Fruit fly (Drosophila melanogaster) whole organism, adult: ENCODE measurements around the gene CG9044.

ENCODE experiments used
- CG11617 ChIP-seq: fragments of 200-800 bp; sonication (Bioruptor generic); optimal IDR thresholded peaks from 2 replicates; lab custom pipeline; 2017; ENCODE audit warnings: mild to moderate bottlenecking, missing biosample characterization, missing genetic modification reagents, missing genetic modification characterization
- CG12768 ChIP-seq: fragments of 200-800 bp; sonication (Bioruptor generic); optimal IDR thresholded peaks from 2 replicates; lab custom pipeline; 2017; ENCODE audit warnings: missing biosample characterization, missing genetic modification characterization, mild to moderate bottlenecking, moderate library complexity, missing genetic modification reagents
- CG14711 ChIP-seq: fragments of 200-800 bp; sonication (Bioruptor generic); optimal IDR thresholded peaks from 2 replicates; lab custom pipeline; 2018; ENCODE audit warnings: missing biosample characterization, mild to moderate bottlenecking, missing genetic modification characterization, moderate library complexity
- CG1620 ChIP-seq: fragments of 200-800 bp; sonication (Bioruptor generic); optimal IDR thresholded peaks from 2 replicates; lab custom pipeline; 2016; ENCODE audit warnings: missing biosample characterization, missing genetic modification characterization
- CG33017 ChIP-seq: fragments of 200-800 bp; sonication (Bioruptor generic); optimal IDR thresholded peaks from 2 replicates; lab custom pipeline; 2018; ENCODE audit warnings: missing biosample characterization, mild to moderate bottlenecking, missing genetic modification characterization, moderate library complexity
- CG5204 ChIP-seq: fragments of 200-800 bp; sonication (Bioruptor generic); optimal IDR thresholded peaks from 2 replicates; lab custom pipeline; 2016; ENCODE audit warnings: missing biosample characterization, missing genetic modification characterization
- CG7045 ChIP-seq: fragments of 200-800 bp; sonication (Bioruptor generic); optimal IDR thresholded peaks from 2 replicates; lab custom pipeline; 2017; ENCODE audit warnings: missing biosample characterization, mild to moderate bottlenecking, missing genetic modification characterization
- CG7101 ChIP-seq: fragments of 200-800 bp; sonication (Bioruptor generic); optimal IDR thresholded peaks from 2 replicates; lab custom pipeline; 2018; ENCODE audit warnings: missing biosample characterization, mild to moderate bottlenecking, missing genetic modification characterization, moderate library complexity
- Clk ChIP-seq: fragments of 200-800 bp; sonication (Bioruptor generic); optimal IDR thresholded peaks from 2 replicates; lab custom pipeline; 2017; ENCODE audit warnings: missing biosample characterization, missing genetic modification characterization
- Crg-1 ChIP-seq: fragments of 200-800 bp; sonication (Bioruptor generic); optimal IDR thresholded peaks from 2 replicates; lab custom pipeline; 2016; ENCODE audit warnings: missing biosample characterization, missing genetic modification characterization
- Hr96 ChIP-seq: fragments of 200-800 bp; sonication (Bioruptor generic); optimal IDR thresholded peaks from 2 replicates; lab custom pipeline; 2016; ENCODE audit warnings: missing biosample characterization, missing genetic modification characterization
- Mnt ChIP-seq: fragments of 200-800 bp; sonication (Bioruptor generic); optimal IDR thresholded peaks from 2 replicates; lab custom pipeline; 2016; ENCODE audit warnings: missing biosample characterization, mild to moderate bottlenecking, missing genetic modification characterization
- bab1 ChIP-seq: fragments of 200-800 bp; sonication (Bioruptor generic); optimal IDR thresholded peaks from 3 replicates; lab custom pipeline; 2019; ENCODE audit warnings: missing biosample characterization, mild to moderate bottlenecking, missing genetic modification characterization, moderate library complexity
- cic ChIP-seq: fragments of 200-800 bp; sonication (Bioruptor generic); optimal IDR thresholded peaks from 2 replicates; lab custom pipeline; 2017; ENCODE audit warnings: missing biosample characterization, mild to moderate bottlenecking, missing genetic modification characterization, moderate library complexity
- cnc ChIP-seq, 2 experiments: fragments of >200 bp; optimal IDR thresholded peaks; 2 replicates each; lab custom pipeline; 2017
- kay ChIP-seq: fragments of 200-800 bp; sonication (Bioruptor generic); peaks from one replicate; lab custom pipeline; 2016; ENCODE audit warnings: missing biosample characterization, missing genetic modification characterization, borderline replicate concordance
- ovo ChIP-seq: fragments of 200-800 bp; sonication (Bioruptor generic); optimal IDR thresholded peaks from 2 replicates; lab custom pipeline; 2016; ENCODE audit warnings: missing biosample characterization, missing genetic modification characterization
- pad ChIP-seq: fragments of 200-800 bp; sonication (Bioruptor generic); optimal IDR thresholded peaks from 3 replicates; lab custom pipeline; 2017; ENCODE audit warnings: missing biosample characterization, missing genetic modification characterization, mild to moderate bottlenecking, moderate library complexity, missing genetic modification reagents
- tj ChIP-seq: fragments of 200-800 bp; sonication (Bioruptor generic); optimal IDR thresholded peaks from 3 replicates; lab custom pipeline; 2017; ENCODE audit warnings: missing biosample characterization, mild to moderate bottlenecking, missing genetic modification characterization, moderate library complexity
- toe ChIP-seq: fragments of 200-800 bp; sonication (Bioruptor generic); optimal IDR thresholded peaks from 2 replicates; lab custom pipeline; 2016; ENCODE audit warnings: missing biosample characterization, missing genetic modification characterization

CG9044 gene

DNA sequence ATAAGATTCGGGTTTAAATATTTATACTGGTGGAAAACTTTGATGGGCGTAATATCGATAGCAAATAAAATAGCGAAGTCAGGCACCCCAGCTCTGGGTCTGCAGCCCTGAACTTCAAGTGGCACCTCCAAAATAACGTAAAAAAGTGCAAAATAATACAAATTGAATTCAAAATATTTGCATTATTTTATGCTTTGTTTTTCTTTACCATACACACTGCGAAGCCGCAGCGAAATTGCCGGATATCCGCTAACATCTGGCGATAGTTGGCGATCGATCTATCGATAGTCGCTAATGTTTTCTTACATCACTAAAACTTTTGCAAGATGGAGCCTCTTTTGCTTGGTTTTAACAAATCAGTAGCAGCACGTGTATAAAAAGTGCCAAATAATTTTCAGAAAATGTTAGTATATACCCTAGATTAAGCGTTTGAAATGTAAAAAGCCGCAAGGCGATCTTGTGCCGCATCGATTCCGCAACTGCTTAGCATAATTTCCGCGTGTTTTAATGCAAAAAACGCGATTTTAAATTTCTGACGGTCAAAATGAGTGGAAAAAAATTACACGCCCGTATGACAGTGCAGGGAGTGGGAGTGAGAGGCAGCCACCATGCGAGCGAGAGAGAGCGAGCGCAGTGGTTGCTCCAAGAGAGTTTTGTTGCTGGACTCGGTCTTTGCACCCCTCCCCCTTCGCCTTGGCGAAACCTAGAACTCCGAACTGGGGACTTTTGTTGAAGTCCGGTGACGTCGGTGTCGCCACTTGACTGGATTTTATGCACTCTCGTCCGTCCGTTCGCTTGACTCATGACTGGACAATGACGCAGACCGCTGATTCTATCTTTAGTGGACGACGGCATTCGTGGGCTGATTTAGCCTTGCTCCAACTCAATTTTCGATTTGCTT, 32.4 kb downstream of the CG9044 start, which contains the start of gene eIF4A:
Gene eIF4A, plus strand, starts transcription at position 332 of the 901 bp plus-strand sequence.
- TF ChIP-seq Mnt (peak; percentile 97), CG7101 (tag; lab: Kevin White, UChicago) (peak; percentile 34), CG11617 (GFP tag; lab: Kevin White, UChicago) (no peak), Crg-1 (GFP tag; lab: Kevin White, UChicago) (no peak), CG12768 (GFP tag; lab: Kevin White, UChicago) (peak; percentile 95), ovo (GFP tag; lab: Kevin White, UChicago) (peak; percentile 18), kay (peak; percentile 43), bab1 (GFP tag; lab: Kevin White, UChicago) (peak; percentile 27), pad (GFP tag; lab: Kevin White, UChicago) (no peak), CG1620 (GFP tag; lab: Kevin White, UChicago) (no peak), tj (GFP tag; lab: Kevin White, UChicago) (no peak), cic (GFP tag; lab: Kevin White, UChicago) (no peak), CG14711 (tag; lab: Kevin White, UChicago) (no peak), Hr96 (GFP tag; lab: Kevin White, UChicago) (peak; percentile 20), CG7045 (GFP tag; lab: Kevin White, UChicago) (no peak), CG33017 (tag; lab: Kevin White, UChicago) (peak; percentile 2), CG5204 (GFP tag; lab: Kevin White, UChicago) (no peak), Clk (GFP tag; lab: Kevin White, UChicago) (no peak), cnc (optimal IDR thresholded peaks at IDR 0.05; lab: Kevin White, UChicago) (no peak), toe (no peak)

DNA sequence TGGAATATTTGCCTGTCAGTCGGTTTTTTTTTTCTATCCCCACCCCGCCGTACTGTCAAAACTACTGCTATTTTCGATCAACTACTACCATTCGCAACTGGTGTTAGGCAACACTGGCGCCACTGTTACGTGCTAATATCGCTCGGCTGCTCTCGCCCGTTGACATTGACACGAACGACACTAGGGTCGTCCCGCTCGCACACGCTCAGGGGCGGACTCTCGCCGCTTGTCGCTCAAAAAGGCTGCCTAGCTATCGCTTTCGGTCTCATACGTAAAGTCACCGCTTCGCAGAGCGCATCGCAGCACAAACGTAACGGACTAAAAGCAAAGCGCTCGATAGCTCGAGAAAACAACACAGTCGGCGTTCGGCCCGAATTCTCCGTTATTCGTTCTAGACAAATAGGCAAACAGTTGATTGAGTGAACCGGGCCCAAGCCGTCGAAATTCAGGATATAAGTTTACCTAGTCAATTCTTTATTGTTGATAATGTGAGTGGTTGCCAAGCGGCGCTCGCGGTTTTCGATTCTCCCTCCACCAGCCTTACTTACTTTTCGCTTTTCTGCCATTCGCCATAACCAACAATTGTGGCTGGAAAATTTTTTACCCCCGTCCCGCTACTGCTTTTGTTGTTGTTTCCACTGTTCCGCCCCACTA, 33.2 kb downstream of the CG9044 start:
- TF ChIP-seq CG7101 (tag; lab: Kevin White, UChicago) (peak; percentile 57), Crg-1 (GFP tag; lab: Kevin White, UChicago) (peak; percentile 76), ovo (GFP tag; lab: Kevin White, UChicago) (peak; percentile 85), Hr96 (GFP tag; lab: Kevin White, UChicago) (peak; percentile 82), CG14711 (tag; lab: Kevin White, UChicago) (peak; percentile 38), CG1620 (GFP tag; lab: Kevin White, UChicago) (peak; percentile 87), toe (peak; percentile 36), cnc (optimal IDR thresholded peaks at IDR 0.05; lab: Kevin White, UChicago) (no peak), CG7045 (GFP tag; lab: Kevin White, UChicago) (peak; percentile 40), bab1 (GFP tag; lab: Kevin White, UChicago) (peak; percentile 40), CG5204 (GFP tag; lab: Kevin White, UChicago) (peak; percentile 60), pad (GFP tag; lab: Kevin White, UChicago) (peak; percentile 93), CG33017 (tag; lab: Kevin White, UChicago) (no peak), cic (GFP tag; lab: Kevin White, UChicago) (peak; percentile 80), Mnt (peak; percentile 52), tj (GFP tag; lab: Kevin White, UChicago) (peak; percentile 9), kay (no peak), Clk (GFP tag; lab: Kevin White, UChicago) (peak; percentile 64), CG11617 (GFP tag; lab: Kevin White, UChicago) (peak; percentile 46), CG12768 (GFP tag; lab: Kevin White, UChicago) (no peak)

- TF ChIP-seq tj (GFP tag; lab: Kevin White, UChicago) (peak; percentile 87), CG11617 (GFP tag; lab: Kevin White, UChicago) (no peak)
These were observed 34.0 kb downstream of the CG9044 start for dm6 chr2L:5983236-5983635.

- TF ChIP-seq tj (GFP tag; lab: Kevin White, UChicago), result peak; percentile 20
- peak; percentile 17 for TF ChIP-seq cic (GFP tag; lab: Kevin White, UChicago)
- TF ChIP-seq CG7045 (GFP tag; lab: Kevin White, UChicago), result no peak
- TF ChIP-seq Hr96 (GFP tag; lab: Kevin White, UChicago), result peak; percentile 36
- peak; percentile 57 for TF ChIP-seq CG1620 (GFP tag; lab: Kevin White, UChicago)
- peak; percentile 3 for TF ChIP-seq CG12768 (GFP tag; lab: Kevin White, UChicago)
- peak; percentile 45 for TF ChIP-seq Mnt
- TF ChIP-seq CG11617 (GFP tag; lab: Kevin White, UChicago), result peak; percentile 26
- TF ChIP-seq cnc (optimal IDR thresholded peaks at IDR 0.05; lab: Kevin White, UChicago), result no peak
- TF ChIP-seq bab1 (GFP tag; lab: Kevin White, UChicago), result peak; percentile 61
- TF ChIP-seq kay, result no peak
- no peak for TF ChIP-seq CG5204 (GFP tag; lab: Kevin White, UChicago)
- no peak for TF ChIP-seq ovo (GFP tag; lab: Kevin White, UChicago)
- no peak for TF ChIP-seq CG33017 (tag; lab: Kevin White, UChicago)
- no peak for TF ChIP-seq toe
- TF ChIP-seq pad (GFP tag; lab: Kevin White, UChicago), result no peak
- TF ChIP-seq Clk (GFP tag; lab: Kevin White, UChicago), result peak; percentile 35
- peak; percentile 50 for TF ChIP-seq CG7101 (tag; lab: Kevin White, UChicago)
- no peak for TF ChIP-seq Crg-1 (GFP tag; lab: Kevin White, UChicago)
- peak; percentile 24 for TF ChIP-seq CG14711 (tag; lab: Kevin White, UChicago)
These were observed 36.8 kb downstream of the CG9044 start, which contains the start of gene ifc for dm6 chr2L:5986094-5986493. ifc (plus strand) TSS chr2L:5986348.
